Fruit fly (Drosophila melanogaster): Measurements from ENCODE around the gene TfIIB.

Gene TfIIB

dm6 chr2L:10413251-10414127 lies 17.6 kb upstream of the TfIIB start, which contains the start of the genes CG5355 and Klp31E (continued):
- TF ChIP-seq p53 (GFP tag; optimal IDR thresholded peaks at IDR 0.05) (no peak), tll (GFP tag; optimal IDR thresholded peaks at IDR 0.05) (no peak), Poxn (GFP tag; IDR thresholded peaks at IDR 0.05) (no peak), eve (GFP tag; optimal IDR thresholded peaks at IDR 0.05) (no peak), CG13775 (GFP tag; optimal IDR thresholded peaks at IDR 0.05) (peak; percentile 81), CG8388 (GFP tag; optimal IDR thresholded peaks at IDR 0.05) (peak; percentile 64), zfh1 (GFP tag; IDR thresholded peaks at IDR 0.05) (peak; percentile 57; the same call in 2 of the 3 replicates), Sox100B (GFP tag; optimal IDR thresholded peaks at IDR 0.05) (peak; percentile 72), Oli (tag; optimal IDR thresholded peaks at IDR 0.05) (peak; percentile 75), CG17361 (GFP tag; IDR thresholded peaks at IDR 0.05) (peak; percentile 95), chm (GFP tag; IDR thresholded peaks at IDR 0.05) (peak; percentile 34), CG9932 (GFP tag; IDR thresholded peaks at IDR 0.05) (peak; percentile 60), CG11723 (GFP tag; optimal IDR thresholded peaks at IDR 0.05) (peak; percentile 49), ken (GFP tag; IDR thresholded peaks at IDR 0.05) (peak; percentile 52; the same call in 1 of the 3 replicates), twi (tag; optimal IDR thresholded peaks at IDR 0.05) (peak; percentile 69), CG11247 (GFP tag; IDR thresholded peaks at IDR 0.05) (peak; percentile 44; the same call in 1 of the 2 replicates), nom (GFP tag; optimal IDR thresholded peaks at IDR 0.05) (peak; percentile 9), CG1024 (GFP tag; IDR thresholded peaks at IDR 0.05) (0 out of 2 replicates have a peak, but pooled peaks have one; percentile 27), Drgx (GFP tag; IDR thresholded peaks at IDR 0.05) (peak; percentile 37), Atf-2 (GFP tag; optimal IDR thresholded peaks at IDR 0.05) (peak; percentile 45), CG15514 (GFP tag; optimal IDR thresholded peaks at IDR 0.05) (peak; percentile 39), CG16813 (GFP tag; IDR thresholded peaks at IDR 0.05; ENCODE audit: partially characterized antibody) (peak; percentile 68), CG2120 (GFP tag; optimal IDR thresholded peaks at IDR 0.05) (peak; percentile 72), br (optimal IDR thresholded peaks at IDR 0.05) (no peak), CG43689 (GFP tag; IDR thresholded peaks at IDR 0.05) (no peak), crol (GFP tag; IDR thresholded peaks at IDR 0.05) (no peak), Xbp1 (GFP tag; optimal IDR thresholded peaks at IDR 0.05) (peak; percentile 71), fd96Cb (tag; optimal IDR thresholded peaks at IDR 0.05) (peak; percentile 64), tin (GFP tag; optimal IDR thresholded peaks at IDR 0.05) (peak; percentile 57), CG12155 (GFP tag; optimal IDR thresholded peaks at IDR 0.05) (peak; percentile 41), ttk (GFP tag; IDR thresholded peaks at IDR 0.05) (no peak), kah (GFP tag; optimal IDR thresholded peaks at IDR 0.05) (no peak), dmrt11E (tag; optimal IDR thresholded peaks at IDR 0.05) (peak; percentile 80), Asciz (GFP tag; optimal IDR thresholded peaks at IDR 0.05) (peak; percentile 64), Pdp1 (GFP tag; optimal IDR thresholded peaks at IDR 0.05) (peak in 1 of 2 experiments; percentile 62), CG30020 (tag; optimal IDR thresholded peaks at IDR 0.05) (peak; percentile 95), CG13424 (tag; optimal IDR thresholded peaks at IDR 0.05) (peak; percentile 81), CG17328 (GFP tag; IDR thresholded peaks at IDR 0.05) (peak; percentile 8; the same call in 1 of the 2 replicates), CG13287 (GFP tag; IDR thresholded peaks at IDR 0.05; ENCODE audit: partially characterized antibody) (peak; percentile 75), Opbp (GFP tag; IDR thresholded peaks at IDR 0.05; ENCODE audit: partially characterized antibody) (peak; percentile 71; the same call in 2 of the 3 replicates), CG7839 (tag; optimal IDR thresholded peaks at IDR 0.05) (peak; percentile 74), CG5180 (GFP tag; optimal IDR thresholded peaks at IDR 0.05) (no peak), ranshi (GFP tag; IDR thresholded peaks at IDR 0.05) (0 out of 2 replicates have a peak, but pooled peaks have one; percentile 44), CG13123 (GFP tag; optimal IDR thresholded peaks at IDR 0.05) (peak; percentile 2), CG15696 (tag; optimal IDR thresholded peaks at IDR 0.05) (peak; percentile 70), H2.0 (GFP tag; IDR thresholded peaks at IDR 0.05) (peak; percentile 31), Doc2 (GFP tag; IDR thresholded peaks at IDR 0.05) (no peak), tx (GFP tag; optimal IDR thresholded peaks at IDR 0.05) (peak; percentile 13)
